Worm (Caenorhabditis elegans): Measurements from ENCODE around the gene C35D10.1.

Gene C35D10.1

DNA sequence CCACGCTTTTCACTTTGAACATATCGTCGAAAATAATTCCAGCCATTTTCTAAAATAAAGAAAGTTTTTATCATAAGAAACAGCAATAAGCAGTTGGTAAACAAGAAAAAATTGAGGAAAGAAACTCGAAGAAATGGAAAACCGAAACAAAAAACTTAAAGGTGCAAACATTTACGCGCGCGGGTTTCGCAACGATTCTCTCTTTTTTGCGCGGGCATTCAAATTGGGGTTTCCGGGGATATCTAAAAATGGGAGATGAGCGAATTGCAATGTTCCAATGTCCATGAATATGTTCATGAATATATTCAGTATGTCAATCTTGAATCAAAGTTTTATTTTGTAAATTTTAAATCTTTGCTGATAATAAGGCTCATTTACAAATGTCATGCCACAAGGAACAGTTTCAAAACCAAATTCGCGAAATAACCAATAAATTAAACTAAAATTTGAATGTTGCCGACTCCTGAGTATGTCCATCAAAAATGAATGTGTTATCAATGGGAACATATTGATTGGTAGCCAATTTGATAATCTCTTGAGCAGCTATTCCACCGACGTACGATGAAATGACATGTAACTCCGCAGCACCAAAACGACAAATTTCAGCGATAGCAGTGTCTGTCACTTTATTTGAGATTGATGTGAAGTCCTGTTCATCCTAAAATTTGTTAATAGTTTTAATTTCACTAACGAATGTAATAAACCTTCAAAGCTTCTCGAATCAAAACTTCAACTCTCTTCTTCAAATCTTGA, 38.6 kb downstream of the C35D10.1 start, which contains the start of gene rpb-8:
TSS of gene rpb-8 (minus strand) at position 49 of the 753 bp plus-strand sequence.
- no peak for TF ChIP-seq aly-2 (tag; optimal IDR thresholded peaks at IDR 0.05)
- no peak for TF ChIP-seq elt-3 (tag; optimal IDR thresholded peaks at IDR 0.05)
- no peak for TF ChIP-seq lsy-12 (tag; optimal IDR thresholded peaks at IDR 0.05)
- TF ChIP-seq nhr-237 (tag; optimal IDR thresholded peaks at IDR 0.05) = no peak
- no peak for TF ChIP-seq mml-1 (tag; optimal IDR thresholded peaks at IDR 0.05)
- peak; percentile 57 for TF ChIP-seq egl-5 (tag; optimal IDR thresholded peaks at IDR 0.05)
- peak; percentile 66 for TF ChIP-seq nhr-23 (tag; optimal IDR thresholded peaks at IDR 0.05)
- peak; percentile 71 for TF ChIP-seq lin-15B (tag; optimal IDR thresholded peaks at IDR 0.05)
- peak; percentile 38 for TF ChIP-seq ama-1 (optimal IDR thresholded peaks at IDR 0.05)
- peak; percentile 71 for TF ChIP-seq pha-4 (tag; optimal IDR thresholded peaks at IDR 0.05)
- TF ChIP-seq nfya-1 (tag; optimal IDR thresholded peaks at IDR 0.05; ENCODE audit: insufficient read depth) = peak; percentile 72
- peak; percentile 3 for TF ChIP-seq elt-2 (tag; optimal IDR thresholded peaks at IDR 0.05)
- no peak for TF ChIP-seq hmg-11 (tag; optimal IDR thresholded peaks at IDR 0.05)
- TF ChIP-seq ZK546.5 (tag; optimal IDR thresholded peaks at IDR 0.05) = no peak
- peak; percentile 37 for TF ChIP-seq snpc-4 (tag; optimal IDR thresholded peaks at IDR 0.05)
- TF ChIP-seq lin-39 (tag; optimal IDR thresholded peaks at IDR 0.05) = peak; percentile 61
- TF ChIP-seq nhr-25 (tag; optimal IDR thresholded peaks at IDR 0.05) = peak; percentile 8

DNA sequence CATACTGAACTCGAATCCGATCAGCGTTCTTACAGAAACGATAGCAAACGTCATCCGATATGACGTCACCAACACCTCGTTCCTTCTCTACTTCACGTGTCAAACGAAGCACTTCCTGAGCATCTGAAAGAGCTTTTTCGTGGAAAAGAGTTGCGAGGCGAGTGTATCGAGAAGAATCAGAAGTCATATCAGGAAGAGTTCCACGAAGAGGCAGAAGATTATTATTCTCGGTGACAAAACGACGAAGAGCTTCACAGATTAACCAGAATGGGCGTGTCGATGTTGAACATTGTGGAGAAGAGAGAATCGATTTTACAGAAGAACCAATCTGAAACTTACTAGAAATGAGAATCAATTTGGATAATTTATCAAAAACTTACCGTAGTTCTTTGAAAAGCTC, 39.4 kb downstream of the C35D10.1 start:
- no peak for TF ChIP-seq ama-1 (optimal IDR thresholded peaks at IDR 0.05)
- TF ChIP-seq sea-2 (GFP tag; optimal IDR thresholded peaks at IDR 0.05) = no peak
- TF ChIP-seq pha-4 (tag; optimal IDR thresholded peaks at IDR 0.05) = no peak
- no peak for TF ChIP-seq pqm-1 (tag; optimal IDR thresholded peaks at IDR 0.05)
- no peak for TF ChIP-seq lin-15B (tag; optimal IDR thresholded peaks at IDR 0.05)
- no peak for TF ChIP-seq ceh-28 (tag; optimal IDR thresholded peaks at IDR 0.05)
- TF ChIP-seq nhr-25 (tag; optimal IDR thresholded peaks at IDR 0.05) = no peak
- TF ChIP-seq eor-1 (tag; optimal IDR thresholded peaks at IDR 0.05) = no peak
- TF ChIP-seq nhr-77 (tag; optimal IDR thresholded peaks at IDR 0.05) = no peak
- TF ChIP-seq unc-62 (GFP tag; optimal IDR thresholded peaks at IDR 0.05) = no peak

DNA sequence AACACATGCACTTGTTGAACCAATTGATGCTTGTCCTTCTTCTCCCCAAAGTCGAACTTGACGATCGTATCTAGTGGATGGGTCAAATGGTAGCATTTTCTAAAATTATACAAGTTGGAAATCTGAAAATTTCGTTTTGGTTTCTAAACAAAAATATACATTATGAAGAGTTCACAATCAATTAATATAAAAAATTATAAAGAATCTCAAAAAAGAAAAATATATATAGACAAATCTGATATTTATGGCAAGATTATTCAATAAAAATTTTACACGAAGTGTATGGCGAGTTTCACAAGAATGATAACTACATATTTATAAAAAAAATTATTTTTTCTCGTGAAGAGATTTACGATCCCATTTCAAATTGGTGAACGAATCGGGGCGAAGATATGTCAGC, 40.7 kb downstream of the C35D10.1 start, which contains the start of gene ula-1:
TSS of gene ula-1 (minus strand) at position 101 of the 400 bp plus-strand sequence.
- no peak for TF ChIP-seq daf-12 (tag; optimal IDR thresholded peaks at IDR 0.05)
- TF ChIP-seq nhr-11 (tag; optimal IDR thresholded peaks at IDR 0.05) = no peak
- no peak for TF ChIP-seq sea-2 (GFP tag; optimal IDR thresholded peaks at IDR 0.05)
- no peak for TF ChIP-seq elt-2 (tag; optimal IDR thresholded peaks at IDR 0.05)
- no peak for TF ChIP-seq nhr-67 (tag; optimal IDR thresholded peaks at IDR 0.05)

DNA sequence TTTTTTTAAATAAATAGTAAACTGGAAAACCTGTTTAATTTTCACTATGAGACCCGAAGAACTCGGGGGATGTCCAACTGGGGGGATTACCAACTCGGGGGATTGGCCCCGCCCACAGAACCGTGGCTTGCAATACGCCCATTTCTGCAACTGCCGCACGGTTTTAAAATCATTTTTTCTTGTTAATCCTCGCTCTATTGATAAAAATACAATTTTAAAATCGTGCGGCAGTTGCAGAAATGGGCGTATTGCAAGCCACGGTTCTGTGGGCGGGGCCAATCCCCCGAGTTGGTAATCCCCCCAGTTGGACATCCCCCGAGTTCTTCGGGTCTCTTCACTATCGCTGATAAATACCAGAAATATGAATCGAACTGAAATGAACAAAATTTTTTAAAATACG, 42.5 kb downstream of the C35D10.1 start, which contains the start of gene mmab-1:
TSS of gene mmab-1 (minus strand) at position 95 of the 400 bp plus-strand sequence.
- peak; percentile 6 for TF ChIP-seq lin-39 (tag; optimal IDR thresholded peaks at IDR 0.05)
- peak; percentile 71 for TF ChIP-seq nhr-43 (tag; optimal IDR thresholded peaks at IDR 0.05; ENCODE audit: poor library complexity, severe bottlenecking)
- TF ChIP-seq nfya-1 (tag; optimal IDR thresholded peaks at IDR 0.05; ENCODE audit: insufficient read depth) = peak; percentile 28

DNA sequence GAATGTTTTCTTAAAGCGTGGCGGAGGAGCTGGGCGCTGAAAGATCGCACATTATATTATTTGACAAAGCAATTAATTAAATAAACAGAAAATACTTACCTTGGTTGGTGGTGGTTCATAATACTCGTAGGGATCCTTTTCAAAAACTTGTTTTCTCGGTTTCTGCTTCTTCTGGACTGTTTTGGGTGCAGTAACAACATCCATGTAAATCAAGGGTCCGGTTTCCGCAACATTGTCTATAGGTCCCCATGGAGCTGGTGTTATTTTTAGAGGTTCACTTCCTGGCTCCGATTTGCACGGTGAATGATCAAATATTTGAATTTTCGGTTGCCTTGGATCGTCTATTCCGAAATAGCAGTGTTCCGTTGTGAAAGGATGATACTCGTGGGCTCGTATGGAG, 44.6 kb downstream of the C35D10.1 start:
- TF ChIP-seq snpc-4 (tag; optimal IDR thresholded peaks at IDR 0.05) (no peak), mml-1 (tag; optimal IDR thresholded peaks at IDR 0.05) (no peak), elt-2 (tag; optimal IDR thresholded peaks at IDR 0.05) (no peak), nhr-67 (tag; optimal IDR thresholded peaks at IDR 0.05) (no peak), pqm-1 (tag; optimal IDR thresholded peaks at IDR 0.05) (no peak), egl-5 (tag; optimal IDR thresholded peaks at IDR 0.05) (no peak), egl-27 (tag; optimal IDR thresholded peaks at IDR 0.05) (no peak), nhr-76 (tag; optimal IDR thresholded peaks at IDR 0.05) (no peak), nhr-77 (tag; optimal IDR thresholded peaks at IDR 0.05) (no peak), ceh-82 (tag; optimal IDR thresholded peaks at IDR 0.05) (no peak), fos-1 (tag; optimal IDR thresholded peaks at IDR 0.05) (no peak), daf-12 (tag; optimal IDR thresholded peaks at IDR 0.05) (no peak), skn-1 (tag; optimal IDR thresholded peaks at IDR 0.05) (no peak), eor-1 (tag; optimal IDR thresholded peaks at IDR 0.05) (no peak), jun-1 (tag; optimal IDR thresholded peaks at IDR 0.05) (no peak), lin-39 (tag; optimal IDR thresholded peaks at IDR 0.05) (no peak), nhr-11 (tag; optimal IDR thresholded peaks at IDR 0.05) (no peak), pha-4 (tag; optimal IDR thresholded peaks at IDR 0.05) (no peak), elt-1 (tag; optimal IDR thresholded peaks at IDR 0.05) (no peak)
